Worm (Caenorhabditis elegans): Measurements from ENCODE around the gene srh-82.

The srh-82 gene

ce11 chrV:152156-152555 lies 7.3 kb downstream of the srh-82 start:
- 0 out of 2 replicates have a peak, but pooled peaks have one; percentile 41 for TF ChIP-seq flt-1 (GFP tag; IDR thresholded peaks at IDR 0.05)
- TF ChIP-seq ref-1 (GFP tag; conservative IDR thresholded peaks at IDR 0.05): no peak

- no peak for TF ChIP-seq cog-1 (tag; optimal IDR thresholded peaks at IDR 0.05)
- TF ChIP-seq flt-1 (GFP tag; IDR thresholded peaks at IDR 0.05): 0 out of 2 replicates have a peak, but pooled peaks have one; percentile 25
- 0 out of 2 replicates have a peak, but pooled peaks have one; percentile 7 for TF ChIP-seq T22C8.4 (GFP tag; IDR thresholded peaks at IDR 0.05)
- TF ChIP-seq ref-1 (GFP tag; conservative IDR thresholded peaks at IDR 0.05): no peak
- 0 out of 2 replicates have a peak, but pooled peaks have one; percentile 7 for TF ChIP-seq ztf-23 (GFP tag; IDR thresholded peaks at IDR 0.05)
- no peak for TF ChIP-seq med-1 (GFP tag; optimal IDR thresholded peaks at IDR 0.05; ENCODE audit: insufficient read depth)
- 0 out of 2 replicates have a peak, but pooled peaks have one; percentile 65 for TF ChIP-seq tab-1 (GFP tag; IDR thresholded peaks at IDR 0.05)
Observed at ce11 chrV:153867-154266, 9.0 kb downstream of the srh-82 start.

ce11 chrV:155215-155614 lies 10.3 kb downstream of the srh-82 start:
- TF ChIP-seq tab-1 (GFP tag; IDR thresholded peaks at IDR 0.05) (no peak), ref-1 (GFP tag; conservative IDR thresholded peaks at IDR 0.05) (no peak), ztf-23 (GFP tag; IDR thresholded peaks at IDR 0.05) (peak; percentile 51; the same call in 1 of the 2 replicates), flt-1 (GFP tag; IDR thresholded peaks at IDR 0.05) (0 out of 2 replicates have a peak, but pooled peaks have one; percentile 55), klf-2 (GFP tag; conservative IDR thresholded peaks at IDR 0.05) (0 out of 2 replicates have a peak, but pooled peaks have one; percentile 9)

- TF ChIP-seq flt-1 (GFP tag; IDR thresholded peaks at IDR 0.05) (peak; percentile 63; the same call in 1 of the 2 replicates), ztf-23 (GFP tag; IDR thresholded peaks at IDR 0.05) (peak; percentile 52; the same call in 1 of the 2 replicates), ztf-29 (GFP tag; IDR thresholded peaks at IDR 0.05) (peak; percentile 49; the same call in 1 of the 2 replicates), T22C8.4 (GFP tag; IDR thresholded peaks at IDR 0.05) (no peak), tab-1 (GFP tag; IDR thresholded peaks at IDR 0.05) (no peak; the same call in 1 of the 2 replicates)
Observed at ce11 chrV:156044-156869, 11.4 kb downstream of the srh-82 start, which contains the start of gene ttb-1. Gene ttb-1 (plus strand): TSS chrV:156819.

- TF ChIP-seq T22C8.4 (GFP tag; IDR thresholded peaks at IDR 0.05) (no peak), med-1 (GFP tag; optimal IDR thresholded peaks at IDR 0.05; ENCODE audit: insufficient read depth) (no peak), cog-1 (tag; optimal IDR thresholded peaks at IDR 0.05) (no peak), ref-1 (GFP tag; conservative IDR thresholded peaks at IDR 0.05) (no peak), tab-1 (GFP tag; IDR thresholded peaks at IDR 0.05) (no peak), ztf-29 (GFP tag; IDR thresholded peaks at IDR 0.05) (no peak), flt-1 (GFP tag; IDR thresholded peaks at IDR 0.05) (no peak), klf-2 (GFP tag; conservative IDR thresholded peaks at IDR 0.05) (no peak), ztf-23 (GFP tag; IDR thresholded peaks at IDR 0.05) (no peak)
Observed at ce11 chrV:166687-167086, 21.8 kb downstream of the srh-82 start, which contains the start of gene Y108G3AL.2. Gene Y108G3AL.2 (plus strand): TSS chrV:166987.

- TF ChIP-seq ztf-29 (GFP tag; IDR thresholded peaks at IDR 0.05) (no peak), flt-1 (GFP tag; IDR thresholded peaks at IDR 0.05) (no peak), cog-1 (tag; optimal IDR thresholded peaks at IDR 0.05) (no peak), klf-2 (GFP tag; conservative IDR thresholded peaks at IDR 0.05) (no peak), T22C8.4 (GFP tag; IDR thresholded peaks at IDR 0.05) (no peak), med-1 (GFP tag; optimal IDR thresholded peaks at IDR 0.05; ENCODE audit: insufficient read depth) (no peak), ztf-23 (GFP tag; IDR thresholded peaks at IDR 0.05) (no peak), tab-1 (GFP tag; IDR thresholded peaks at IDR 0.05) (no peak), ref-1 (GFP tag; conservative IDR thresholded peaks at IDR 0.05) (no peak)
Observed at ce11 chrV:172110-172509, 27.2 kb downstream of the srh-82 start, which contains the start of gene cfap-36. Gene cfap-36 (minus strand): TSS chrV:172210.

ce11 chrV:173437-173836 lies 28.5 kb downstream of the srh-82 start:
- TF ChIP-seq klf-2 (GFP tag; conservative IDR thresholded peaks at IDR 0.05) (0 out of 2 replicates have a peak, but pooled peaks have one; percentile 31), T22C8.4 (GFP tag; IDR thresholded peaks at IDR 0.05) (no peak)

ce11 chrV:174520-174919 lies 29.6 kb downstream of the srh-82 start:
- TF ChIP-seq klf-2 (GFP tag; conservative IDR thresholded peaks at IDR 0.05) (no peak), ztf-23 (GFP tag; IDR thresholded peaks at IDR 0.05) (no peak), T22C8.4 (GFP tag; IDR thresholded peaks at IDR 0.05) (no peak), cog-1 (tag; optimal IDR thresholded peaks at IDR 0.05) (no peak), ref-1 (GFP tag; conservative IDR thresholded peaks at IDR 0.05) (no peak), tab-1 (GFP tag; IDR thresholded peaks at IDR 0.05) (no peak), ztf-29 (GFP tag; IDR thresholded peaks at IDR 0.05) (no peak), med-1 (GFP tag; optimal IDR thresholded peaks at IDR 0.05; ENCODE audit: insufficient read depth) (no peak), flt-1 (GFP tag; IDR thresholded peaks at IDR 0.05) (no peak)

- TF ChIP-seq T22C8.4 (GFP tag; IDR thresholded peaks at IDR 0.05) (no peak), tab-1 (GFP tag; IDR thresholded peaks at IDR 0.05) (no peak), med-1 (GFP tag; optimal IDR thresholded peaks at IDR 0.05; ENCODE audit: insufficient read depth) (no peak), ztf-23 (GFP tag; IDR thresholded peaks at IDR 0.05) (no peak)
Observed at ce11 chrV:176870-177467, 32.1 kb downstream of the srh-82 start, which contains the start of gene cul-3. Gene cul-3 (plus strand): TSS chrV:177417.

ce11 chrV:185124-185523 lies 40.2 kb downstream of the srh-82 start:
- TF ChIP-seq cog-1 (tag; optimal IDR thresholded peaks at IDR 0.05) (no peak), klf-2 (GFP tag; conservative IDR thresholded peaks at IDR 0.05) (no peak), med-1 (GFP tag; optimal IDR thresholded peaks at IDR 0.05; ENCODE audit: insufficient read depth) (no peak), ref-1 (GFP tag; conservative IDR thresholded peaks at IDR 0.05) (no peak), T22C8.4 (GFP tag; IDR thresholded peaks at IDR 0.05) (no peak), flt-1 (GFP tag; IDR thresholded peaks at IDR 0.05) (no peak), ztf-23 (GFP tag; IDR thresholded peaks at IDR 0.05) (no peak), tab-1 (GFP tag; IDR thresholded peaks at IDR 0.05) (no peak), ztf-29 (GFP tag; IDR thresholded peaks at IDR 0.05) (no peak)
